Worm (Caenorhabditis elegans): ENCODE measurements around the gene F22B3.8.
A peak's percentile ranks its signal among the peaks of the same experiment; 100 is the strongest.

The F22B3.8 gene

ce11 chrIV:11377439-11377838 is 47.3 kb downstream of the F22B3.8 start:
- TF ChIP-seq snpc-4 (GFP tag; optimal IDR thresholded peaks at IDR 0.05): no peak
- peak in 2 of 4 experiments; percentile 14 to 24 for TF ChIP-seq snpc-4 (tag; optimal IDR thresholded peaks at IDR 0.05)
- peak; percentile 11 for TF ChIP-seq nhr-27 (tag; optimal IDR thresholded peaks at IDR 0.05)
- peak; percentile 80 for TF ChIP-seq unc-130 (GFP tag; optimal IDR thresholded peaks at IDR 0.05)
- TF ChIP-seq ceh-58 (GFP tag; IDR thresholded peaks at IDR 0.05): peak; percentile 75; the same call in 1 of the 2 replicates
- TF ChIP-seq cebp-2 (GFP tag; IDR thresholded peaks at IDR 0.05): peak; percentile 63; the same call in 1 of the 2 replicates
- peak; percentile 53 for TF ChIP-seq atf-7 (tag; optimal IDR thresholded peaks at IDR 0.05)
- peak; percentile 78 for TF ChIP-seq tlf-1 (GFP tag; optimal IDR thresholded peaks at IDR 0.05)
- no peak for TF ChIP-seq lin-40 (tag; optimal IDR thresholded peaks at IDR 0.05)
- TF ChIP-seq lin-54 (GFP tag; optimal IDR thresholded peaks at IDR 0.05): peak; percentile 71
- TF ChIP-seq Y56A3A.18 (GFP tag; IDR thresholded peaks at IDR 0.05): peak; percentile 73; the same call in 1 of the 2 replicates
- TF ChIP-seq snpc-1.3 (tag; optimal IDR thresholded peaks at IDR 0.05; ENCODE audit: insufficient read depth): peak; percentile 69
- peak; percentile 72 for TF ChIP-seq T26A5.8 (tag; optimal IDR thresholded peaks at IDR 0.05)
- TF ChIP-seq ceh-27 (GFP tag; optimal IDR thresholded peaks at IDR 0.05): no peak
- 0 out of 2 replicates have a peak, but pooled peaks have one; percentile 35 for TF ChIP-seq F39B2.1 (GFP tag; IDR thresholded peaks at IDR 0.05)
- no peak for TF ChIP-seq K11D2.4 (GFP tag; IDR thresholded peaks at IDR 0.05)
- TF ChIP-seq ceh-91 (GFP tag; IDR thresholded peaks at IDR 0.05): 0 out of 2 replicates have a peak, but pooled peaks have one; percentile 18
- peak; percentile 91 for TF ChIP-seq Y79H2A.3 (GFP tag; conservative IDR thresholded peaks at IDR 0.05)
- no peak for TF ChIP-seq ztf-28 (GFP tag; IDR thresholded peaks at IDR 0.05)
- TF ChIP-seq madf-3 (GFP tag; IDR thresholded peaks at IDR 0.05): peak; percentile 82
- peak; percentile 81 for TF ChIP-seq hsf-1 (GFP tag; IDR thresholded peaks at IDR 0.05)
- TF ChIP-seq let-607 (tag; optimal IDR thresholded peaks at IDR 0.05): no peak
- peak; percentile 37 for TF ChIP-seq athp-1 (tag; optimal IDR thresholded peaks at IDR 0.05)
- TF ChIP-seq mel-28 (tag; optimal IDR thresholded peaks at IDR 0.05; ENCODE audit: borderline replicate concordance): no peak
- peak; percentile 52 for TF ChIP-seq D2030.7 (GFP tag; IDR thresholded peaks at IDR 0.05)
- TF ChIP-seq rpc-1 (optimal IDR thresholded peaks at IDR 0.05): no peak
- TF ChIP-seq rpc-1 (tag; optimal IDR thresholded peaks at IDR 0.05): peak; percentile 2
- TF ChIP-seq ekl-4 (GFP tag; IDR thresholded peaks at IDR 0.05): peak; percentile 88
- TF ChIP-seq die-1 (tag; optimal IDR thresholded peaks at IDR 0.05): peak; percentile 56
- peak; percentile 68; the same call in 1 of the 2 replicates for TF ChIP-seq ceh-40 (GFP tag; IDR thresholded peaks at IDR 0.05)
- TF ChIP-seq madf-8 (GFP tag; conservative IDR thresholded peaks at IDR 0.05): peak; percentile 41; the same call in 1 of the 2 replicates
- no peak for TF ChIP-seq lin-26 (GFP tag; IDR thresholded peaks at IDR 0.05)
- no peak for TF ChIP-seq B0035.1 (tag; optimal IDR thresholded peaks at IDR 0.05)
- TF ChIP-seq dpl-1 (GFP tag; optimal IDR thresholded peaks at IDR 0.05): peak; percentile 14
- TF ChIP-seq xnd-1 (tag; optimal IDR thresholded peaks at IDR 0.05): peak; percentile 47
- TF ChIP-seq egl-44 (GFP tag; IDR thresholded peaks at IDR 0.05): 0 out of 2 replicates have a peak, but pooled peaks have one; percentile 55
- TF ChIP-seq efl-1 (GFP tag; optimal IDR thresholded peaks at IDR 0.05): peak; percentile 30
- TF ChIP-seq B0336.3 (GFP tag; IDR thresholded peaks at IDR 0.05): peak; percentile 84
- peak; percentile 57 for TF ChIP-seq lsl-1 (GFP tag; optimal IDR thresholded peaks at IDR 0.05)
- peak; percentile 47 for TF ChIP-seq hmg-1.2 (GFP tag; IDR thresholded peaks at IDR 0.05)
- TF ChIP-seq ztf-18 (tag; optimal IDR thresholded peaks at IDR 0.05): peak; percentile 20
- TF ChIP-seq gei-17 (GFP tag; optimal IDR thresholded peaks at IDR 0.05): no peak
- TF ChIP-seq rcor-1 (GFP tag; IDR thresholded peaks at IDR 0.05): peak; percentile 56
- TF ChIP-seq Y53G8AR.9 (GFP tag; conservative IDR thresholded peaks at IDR 0.05): peak; percentile 94
- no peak for TF ChIP-seq nhr-179 (tag; optimal IDR thresholded peaks at IDR 0.05)
- TF ChIP-seq ama-1 (optimal IDR thresholded peaks at IDR 0.05): no peak
- peak; percentile 44 to 85 for TF ChIP-seq ama-1 (GFP tag; optimal IDR thresholded peaks at IDR 0.05)
- peak; percentile 60 for TF ChIP-seq snpc-3.4 (tag; optimal IDR thresholded peaks at IDR 0.05)
- peak; percentile 86 for TF ChIP-seq madf-6 (GFP tag; IDR thresholded peaks at IDR 0.05)
